Fruit fly (Drosophila melanogaster) whole organism, pupa: ENCODE data around the gene solo.

ENCODE experiments used
- CG10348 ChIP-seq: fragments of 200-800 bp; sonication (Bioruptor generic); IDR thresholded peaks from 2 replicates; pipeline ENCODE4 v1.3.6; 2022; ENCODE audit warnings: missing biosample characterization, missing genetic modification characterization
- CG12605 ChIP-seq: fragments of 200-800 bp; sonication (Bioruptor generic); IDR thresholded peaks from 2 replicates; pipeline ENCODE4 v1.3.6; 2022; ENCODE audit warnings: missing biosample characterization, missing genetic modification characterization
- CG13204 ChIP-seq: fragments of 200-800 bp; sonication (Bioruptor generic); optimal IDR thresholded peaks from 2 replicates; lab custom pipeline; 2018; ENCODE audit warnings: missing biosample characterization, mild to moderate bottlenecking, missing genetic modification characterization, moderate library complexity
- CG14655 ChIP-seq: fragments of 200-800 bp; sonication (Bioruptor generic); optimal IDR thresholded peaks from 3 replicates; lab custom pipeline; 2017; ENCODE audit warnings: mild to moderate bottlenecking, missing biosample characterization, missing genetic modification reagents, missing genetic modification characterization
- CG15710 ChIP-seq: fragments of 200-800 bp; sonication (Bioruptor generic); optimal IDR thresholded peaks from 2 replicates; lab custom pipeline; 2018; ENCODE audit warnings: missing biosample characterization, mild to moderate bottlenecking, missing genetic modification characterization, moderate library complexity
- CG17806 ChIP-seq: fragments of 200-800 bp; sonication (Bioruptor generic); optimal IDR thresholded peaks from 2 replicates; lab custom pipeline; 2018; ENCODE audit warnings: missing biosample characterization, mild to moderate bottlenecking, missing genetic modification characterization, moderate library complexity
- CG32121 ChIP-seq: fragments of 200-800 bp; sonication (Bioruptor generic); IDR thresholded peaks from 2 replicates; pipeline ENCODE4 v1.3.6; 2022; ENCODE audit warnings: missing biosample characterization, missing genetic modification characterization
- CG34367 ChIP-seq: fragments of 200-800 bp; sonication (Bioruptor generic); optimal IDR thresholded peaks from 2 replicates; lab custom pipeline; 2018; ENCODE audit warnings: missing biosample characterization, mild to moderate bottlenecking, missing genetic modification characterization
- CG4496 ChIP-seq: fragments of 200-800 bp; sonication (Bioruptor generic); IDR thresholded peaks from 3 replicates; pipeline ENCODE4 v1.3.6; 2022; ENCODE audit warnings: missing biosample characterization, missing genetic modification characterization
- CG8159 ChIP-seq: fragments of 200-800 bp; sonication (Bioruptor generic); optimal IDR thresholded peaks from 3 replicates; lab custom pipeline; 2018; ENCODE audit warnings: missing biosample characterization, mild to moderate bottlenecking, missing genetic modification characterization, moderate library complexity
- CG8301 ChIP-seq: fragments of 200-800 bp; sonication (Bioruptor generic); optimal IDR thresholded peaks from 2 replicates; lab custom pipeline; 2018; ENCODE audit warnings: missing biosample characterization, mild to moderate bottlenecking, missing genetic modification characterization
- CG9948 ChIP-seq: fragments of 200-800 bp; sonication (Bioruptor generic); optimal IDR thresholded peaks from 2 replicates; lab custom pipeline; 2018; ENCODE audit warnings: missing biosample characterization, mild to moderate bottlenecking, missing genetic modification characterization, moderate library complexity
- D1 ChIP-seq: fragments of 200-800 bp; sonication (Bioruptor generic); optimal IDR thresholded peaks from 2 replicates; lab custom pipeline; 2018; ENCODE audit warnings: missing biosample characterization, mild to moderate bottlenecking, missing genetic modification characterization, moderate library complexity
- EcR ChIP-seq: fragments of 200-800 bp; sonication (Bioruptor generic); optimal IDR thresholded peaks from 3 replicates; lab custom pipeline; 2019; ENCODE audit warnings: missing biosample characterization, missing genetic modification characterization, mild to moderate bottlenecking, moderate library complexity, missing genetic modification reagents
- Ets98B ChIP-seq: fragments of 200-800 bp; sonication (Bioruptor generic); IDR thresholded peaks from 2 replicates; pipeline ENCODE4 v1.3.6; 2022; ENCODE audit warnings: missing biosample characterization, missing genetic modification characterization
- Pif1A ChIP-seq: fragments of 200-800 bp; sonication (Bioruptor generic); optimal IDR thresholded peaks from 3 replicates; lab custom pipeline; 2016; ENCODE audit warnings: missing biosample characterization, missing genetic modification characterization
- Pif1B ChIP-seq: fragments of 200-800 bp; sonication (Bioruptor generic); optimal IDR thresholded peaks from 3 replicates; lab custom pipeline; 2016; ENCODE audit warnings: missing biosample characterization, missing genetic modification characterization
- Snoo ChIP-seq: fragments of 200-800 bp; sonication (Bioruptor generic); optimal IDR thresholded peaks from 3 replicates; lab custom pipeline; 2017; ENCODE audit warnings: missing biosample characterization, mild to moderate bottlenecking, missing genetic modification characterization, inconsistent platforms
- fd96Ca ChIP-seq: fragments of 200-800 bp; sonication (Bioruptor generic); IDR thresholded peaks from 3 replicates; pipeline ENCODE4 v1.3.6; 2022; ENCODE audit warnings: missing biosample characterization, missing genetic modification characterization
- gl ChIP-seq: fragments of 200-800 bp; sonication (Bioruptor generic); optimal IDR thresholded peaks from 2 replicates; lab custom pipeline; 2018; ENCODE audit warnings: missing biosample characterization, mild to moderate bottlenecking, missing genetic modification characterization
- rn ChIP-seq: fragments of 200-800 bp; sonication (Bioruptor generic); IDR thresholded peaks from 2 replicates; pipeline ENCODE4 v1.3.6; 2022; ENCODE audit warnings: missing biosample characterization, missing genetic modification characterization

solo gene

DNA sequence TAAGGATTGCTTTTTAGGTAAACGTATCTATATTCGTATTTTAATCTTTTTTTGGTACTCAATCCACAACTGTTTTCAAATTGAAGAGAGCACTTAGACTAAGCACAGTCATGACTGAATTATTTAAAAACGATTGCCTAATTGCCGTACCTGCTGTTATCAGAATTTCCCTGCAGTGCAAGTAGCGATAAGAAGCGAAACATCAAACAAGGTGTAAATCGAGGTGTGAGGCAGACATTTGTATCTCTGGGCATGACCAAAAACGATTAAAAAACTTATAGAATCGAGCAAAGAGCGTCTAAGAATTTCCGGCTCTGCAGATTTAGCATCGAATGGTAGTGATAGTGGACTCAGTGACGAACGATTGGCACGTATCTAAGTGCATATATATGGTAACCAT lies 6.4 kb upstream of the solo start:
- no peak for TF ChIP-seq CG10348 (GFP tag; lab: Robert Waterston, UW)
- TF ChIP-seq rn (GFP tag; lab: Robert Waterston, UW): no peak
- TF ChIP-seq Snoo (tag; lab: Kevin White, UChicago): no peak
- TF ChIP-seq CG9948 (tag; lab: Kevin White, UChicago): no peak
- TF ChIP-seq Pif1B (GFP tag; lab: Kevin White, UChicago): no peak
- no peak for TF ChIP-seq CG4496 (GFP tag; lab: Robert Waterston, UW)
- TF ChIP-seq D1: no peak
- no peak for TF ChIP-seq EcR (GFP tag; lab: Kevin White, UChicago)
- TF ChIP-seq Ets98B (GFP tag; lab: Robert Waterston, UW): no peak
- TF ChIP-seq CG15710 (tag; lab: Kevin White, UChicago): no peak
- TF ChIP-seq CG14655 (GFP tag; lab: Kevin White, UChicago): no peak
- no peak for TF ChIP-seq CG34367 (tag; lab: Kevin White, UChicago)
- no peak for TF ChIP-seq CG8159 (tag; lab: Kevin White, UChicago)
- TF ChIP-seq fd96Ca (GFP tag; lab: Robert Waterston, UW): no peak
- no peak for TF ChIP-seq Pif1A
- no peak for TF ChIP-seq CG17806 (tag; lab: Kevin White, UChicago)
- TF ChIP-seq CG12605 (GFP tag; lab: Robert Waterston, UW): no peak
- no peak for TF ChIP-seq CG8301 (tag; lab: Kevin White, UChicago)
- no peak for TF ChIP-seq CG32121 (GFP tag; lab: Robert Waterston, UW)
- no peak for TF ChIP-seq gl (tag; lab: Kevin White, UChicago)

dm6 chr2L:15056359-15057220 lies 4.9 kb upstream of the solo start:
- peak; percentile 54; the same call in 1 of the 2 replicates for TF ChIP-seq rn (GFP tag; lab: Robert Waterston, UW)
- TF ChIP-seq fd96Ca (GFP tag; lab: Robert Waterston, UW): no peak
- peak; percentile 82 for TF ChIP-seq CG15710 (tag; lab: Kevin White, UChicago)
- TF ChIP-seq CG8301 (tag; lab: Kevin White, UChicago): peak; percentile 89
- peak; percentile 82 for TF ChIP-seq CG12605 (GFP tag; lab: Robert Waterston, UW)
- peak; percentile 88 for TF ChIP-seq CG13204 (GFP tag; lab: Kevin White, UChicago)
- peak; percentile 93 for TF ChIP-seq CG8159 (tag; lab: Kevin White, UChicago)
- TF ChIP-seq CG10348 (GFP tag; lab: Robert Waterston, UW): peak; percentile 17; the same call in 1 of the 2 replicates
- TF ChIP-seq CG14655 (GFP tag; lab: Kevin White, UChicago): peak; percentile 92
- TF ChIP-seq CG4496 (GFP tag; lab: Robert Waterston, UW): peak; percentile 88
- peak; percentile 80 for TF ChIP-seq D1
- peak; percentile 72 for TF ChIP-seq Ets98B (GFP tag; lab: Robert Waterston, UW)
- peak; percentile 83; the same call in 1 of the 2 replicates for TF ChIP-seq CG32121 (GFP tag; lab: Robert Waterston, UW)
- TF ChIP-seq Snoo (tag; lab: Kevin White, UChicago): peak; percentile 87
- peak; percentile 84 for TF ChIP-seq CG17806 (tag; lab: Kevin White, UChicago)
- no peak for TF ChIP-seq EcR (GFP tag; lab: Kevin White, UChicago)
- peak; percentile 72 for TF ChIP-seq Pif1A
- TF ChIP-seq CG34367 (tag; lab: Kevin White, UChicago): peak; percentile 60
- peak; percentile 87 for TF ChIP-seq CG9948 (tag; lab: Kevin White, UChicago)
- peak; percentile 89 for TF ChIP-seq Pif1B (GFP tag; lab: Kevin White, UChicago)
- peak; percentile 68 for TF ChIP-seq gl (tag; lab: Kevin White, UChicago)

DNA sequence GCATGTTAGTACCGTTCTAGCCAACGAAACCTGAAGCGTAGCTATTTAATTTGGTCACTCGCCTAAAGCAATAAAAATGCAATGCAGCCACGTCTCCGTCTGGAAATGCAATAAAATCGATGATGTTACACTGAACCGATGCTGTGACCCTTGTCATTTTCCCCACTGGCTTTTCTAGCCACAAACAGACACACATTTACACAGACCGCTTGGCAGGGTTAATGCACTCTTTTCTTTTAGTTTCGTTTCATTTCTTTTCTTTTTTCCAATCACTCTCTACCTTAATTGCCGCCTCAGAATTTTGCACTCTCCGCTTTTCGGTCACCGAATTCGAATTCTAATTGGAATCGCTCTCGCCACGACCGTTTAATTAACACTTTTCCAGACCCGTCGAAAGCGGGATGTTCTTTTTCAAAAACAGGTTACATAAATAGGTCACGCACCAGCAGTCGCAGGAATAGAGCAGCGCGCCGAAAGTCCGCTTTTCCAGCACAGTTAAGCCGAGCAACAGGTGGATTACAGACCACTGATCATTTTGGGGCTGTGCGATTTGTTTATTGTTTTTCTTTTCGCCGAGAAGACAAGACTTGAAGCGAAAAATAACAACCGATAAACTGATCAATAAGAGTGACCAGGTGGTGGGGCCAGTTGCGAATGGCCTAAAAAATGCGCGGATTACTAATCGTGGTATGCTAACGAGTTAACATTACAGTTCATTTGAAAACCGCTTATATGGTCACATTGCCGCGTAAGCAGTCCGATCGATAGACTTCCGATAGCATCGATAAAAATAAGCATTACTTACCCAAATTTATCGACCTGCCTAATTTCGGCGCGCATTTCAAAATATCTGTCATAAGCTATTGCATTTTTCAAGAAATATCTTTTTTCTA lies 4.0 kb upstream of the solo start, which contains the start of gene ck:
Gene ck (minus strand): TSS at position 638 of the 893 bp plus-strand sequence.
- no peak for TF ChIP-seq Snoo (tag; lab: Kevin White, UChicago)
- peak; percentile 93 for TF ChIP-seq EcR (GFP tag; lab: Kevin White, UChicago)
- TF ChIP-seq CG34367 (tag; lab: Kevin White, UChicago): no peak
- TF ChIP-seq CG4496 (GFP tag; lab: Robert Waterston, UW): no peak
- TF ChIP-seq Ets98B (GFP tag; lab: Robert Waterston, UW): peak; percentile 14; the same call in 1 of the 2 replicates
- no peak; the same call in 1 of the 2 replicates for TF ChIP-seq CG12605 (GFP tag; lab: Robert Waterston, UW)
- TF ChIP-seq, all 21 proteins: peak for 2

dm6 chr2L:15058118-15058402 lies 3.4 kb upstream of the solo start, which contains the start of gene CG33679:
Gene CG33679 (plus strand): TSS chr2L:15058303.
- TF ChIP-seq CG8301 (tag; lab: Kevin White, UChicago) (no peak), gl (tag; lab: Kevin White, UChicago) (no peak), CG15710 (tag; lab: Kevin White, UChicago) (no peak), rn (GFP tag; lab: Robert Waterston, UW) (no peak)

DNA sequence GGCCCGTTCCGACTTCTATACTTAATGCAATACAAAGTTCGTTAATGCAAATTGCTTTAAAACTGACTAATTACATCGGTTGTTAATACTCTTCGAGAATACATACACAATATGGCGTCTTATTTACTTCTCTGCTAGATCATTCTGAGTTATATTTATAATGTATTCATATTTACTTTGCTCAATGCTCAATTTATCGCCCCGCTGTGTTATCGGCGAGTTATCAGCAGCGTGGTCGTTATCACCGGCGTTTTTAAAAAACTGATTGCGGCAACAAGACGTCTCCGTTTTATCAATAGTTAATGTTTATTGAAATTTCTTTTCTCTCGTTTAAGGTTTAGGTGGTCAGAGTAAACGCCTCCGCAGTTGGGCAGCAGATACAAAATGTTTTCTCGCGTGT lies 2.5 kb upstream of the solo start:
- no peak for TF ChIP-seq rn (GFP tag; lab: Robert Waterston, UW)
- no peak for TF ChIP-seq Pif1A
